Fruit fly (Drosophila melanogaster) whole organism, embryonic: ENCODE results near the gene ebd1.
A peak's percentile ranks its signal among the peaks of the same experiment; 100 is the strongest.

Source experiments
- Abd-B ChIP-seq: fragments of 200-800 bp; sonication (Bioruptor generic); optimal IDR thresholded peaks from 2 replicates; lab custom pipeline; 2018; ENCODE audit warnings: missing biosample characterization, mild to moderate bottlenecking, missing genetic modification characterization, moderate library complexity
- B-H2 ChIP-seq: fragments of 200-800 bp; sonication (Bioruptor generic); optimal IDR thresholded peaks from 2 replicates; lab custom pipeline; 2018; ENCODE audit warnings: missing biosample characterization, mild to moderate bottlenecking, missing genetic modification characterization
- C15 ChIP-seq: fragments of 200-800 bp; sonication (Bioruptor generic); IDR thresholded peaks from 3 replicates; pipeline ENCODE4 v1.3.6; 2022; ENCODE audit warnings: missing biosample characterization, missing genetic modification characterization
- CG10431 ChIP-seq: fragments of 200-800 bp; sonication (Bioruptor generic); optimal IDR thresholded peaks from 3 replicates; lab custom pipeline; 2018; ENCODE audit warnings: missing biosample characterization, mild to moderate bottlenecking, missing genetic modification characterization
- CG11085 ChIP-seq: fragments of 200-800 bp; sonication (Bioruptor generic); IDR thresholded peaks from 2 replicates; pipeline ENCODE4 v1.3.6; 2022; ENCODE audit warnings: missing biosample characterization, missing genetic modification characterization
- CG12236 ChIP-seq: fragments of 200-800 bp; sonication (Bioruptor generic); optimal IDR thresholded peaks from 2 replicates; lab custom pipeline; 2016; ENCODE audit warnings: missing biosample characterization, missing genetic modification characterization
- CG15479 ChIP-seq: fragments of 200-800 bp; sonication (Bioruptor generic); optimal IDR thresholded peaks from 3 replicates; lab custom pipeline; 2019; ENCODE audit warnings: missing biosample characterization, mild to moderate bottlenecking, missing genetic modification characterization, moderate library complexity
- CG15514 ChIP-seq: fragments of 200-800 bp; sonication (Bioruptor generic); optimal IDR thresholded peaks from 3 replicates; lab custom pipeline; 2017; ENCODE audit warnings: missing biosample characterization, missing genetic modification characterization, mild to moderate bottlenecking, moderate library complexity, missing genetic modification reagents
- CG18476 ChIP-seq: fragments of 200-800 bp; sonication (Bioruptor generic); optimal IDR thresholded peaks from 2 replicates; lab custom pipeline; 2016; ENCODE audit warnings: missing biosample characterization, mild to moderate bottlenecking, missing genetic modification characterization
- CG4328 ChIP-seq: fragments of 200-800 bp; sonication (Bioruptor generic); optimal IDR thresholded peaks from 3 replicates; lab custom pipeline; 2017; ENCODE audit warnings: missing biosample characterization, missing genetic modification reagents, missing genetic modification characterization
- CG4730 ChIP-seq: fragments of 200-800 bp; sonication (Bioruptor generic); IDR thresholded peaks from 2 replicates; pipeline ENCODE4 v1.3.6; 2022; ENCODE audit warnings: missing biosample characterization, missing genetic modification characterization
- CG7839 ChIP-seq: fragments of 200-800 bp; sonication (Bioruptor generic); optimal IDR thresholded peaks from 3 replicates; lab custom pipeline; 2018; ENCODE audit warnings: missing biosample characterization, mild to moderate bottlenecking, missing genetic modification characterization, moderate library complexity
- CG9876 ChIP-seq: fragments of 200-800 bp; sonication (Bioruptor generic); optimal IDR thresholded peaks from 2 replicates; lab custom pipeline; 2016; ENCODE audit warnings: missing biosample characterization, missing genetic modification characterization
- D ChIP-seq, 2 experiments: fragments of 200-800 bp in 1 of 2; fragments of >200 bp in 1 of 2; sonication (Bioruptor generic) in 1 of 2; optimal IDR thresholded peaks; 2 replicates in 1 of 2; 3 replicates in 1 of 2; lab custom pipeline; 2017; ENCODE audit warnings: mild to moderate bottlenecking in 1 of 2, missing biosample characterization in 1 of 2, missing genetic modification characterization in 1 of 2, missing genetic modification reagents in 1 of 2
- HLH3B ChIP-seq: fragments of 200-800 bp; sonication (Bioruptor generic); IDR thresholded peaks from 2 replicates; pipeline ENCODE4 v1.3.6; 2022; ENCODE audit warnings: missing biosample characterization, missing genetic modification characterization
- HLH54F ChIP-seq: fragments of 200-800 bp; sonication (Bioruptor generic); optimal IDR thresholded peaks from 3 replicates; lab custom pipeline; 2016; ENCODE audit warnings: missing biosample characterization, missing genetic modification characterization
- Kr ChIP-seq: fragments of 200-800 bp; sonication (Bioruptor generic); optimal IDR thresholded peaks from 2 replicates; lab custom pipeline; 2017; ENCODE audit warnings: missing biosample characterization, mild to moderate bottlenecking, missing genetic modification characterization
- Pdp1 ChIP-seq, 2 experiments: fragments of 200-800 bp; sonication (Bioruptor generic); optimal IDR thresholded peaks; 3 replicates each; lab custom pipeline; 2016; ENCODE audit warnings: missing biosample characterization in 2 of 2, missing genetic modification characterization in 2 of 2, mild to moderate bottlenecking in 1 of 2, moderate library complexity in 1 of 2
- Sox100B ChIP-seq: fragments of 200-800 bp; sonication (Bioruptor generic); optimal IDR thresholded peaks from 3 replicates; lab custom pipeline; 2018; ENCODE audit warnings: missing biosample characterization, mild to moderate bottlenecking, missing genetic modification characterization
- bbx ChIP-seq: fragments of 200-800 bp; sonication (Bioruptor generic); IDR thresholded peaks from 2 replicates; pipeline ENCODE4 v1.3.6; 2022; ENCODE audit warnings: missing biosample characterization, missing genetic modification characterization; ENCODE audit not compliant: partially characterized antibody
- btn ChIP-seq: fragments of 200-800 bp; sonication (Bioruptor generic); optimal IDR thresholded peaks from 2 replicates; lab custom pipeline; 2016; ENCODE audit warnings: missing biosample characterization, missing genetic modification characterization
- cad ChIP-seq: fragments of >200 bp; optimal IDR thresholded peaks from 2 replicates; lab custom pipeline; 2017; ENCODE audit warnings: missing biosample characterization, missing genetic modification characterization
- chinmo ChIP-seq: fragments of 200-800 bp; sonication (Bioruptor generic); IDR thresholded peaks from 4 replicates; pipeline ENCODE4 v1.3.6; 2022; ENCODE audit warnings: missing biosample characterization, missing genetic modification characterization; ENCODE audit not compliant: partially characterized antibody
- crol ChIP-seq: fragments of 200-800 bp; sonication (Bioruptor generic); IDR thresholded peaks from 2 replicates; pipeline ENCODE4 v1.3.6; 2022; ENCODE audit warnings: missing biosample characterization, missing genetic modification characterization
- crp ChIP-seq, 2 experiments: fragments of 200-800 bp; sonication (Bioruptor generic); optimal IDR thresholded peaks; 2 replicates in 1 of 2; 3 replicates in 1 of 2; lab custom pipeline; 2017; ENCODE audit warnings: missing biosample characterization in 2 of 2, missing genetic modification characterization in 2 of 2, mild to moderate bottlenecking in 1 of 2, moderate library complexity in 1 of 2
- fd96Cb ChIP-seq: fragments of 200-800 bp; sonication (Bioruptor generic); optimal IDR thresholded peaks from 2 replicates; lab custom pipeline; 2018; ENCODE audit warnings: missing biosample characterization, mild to moderate bottlenecking, missing genetic modification characterization, moderate library complexity
- gce ChIP-seq: fragments of 200-800 bp; sonication (Bioruptor generic); IDR thresholded peaks from 3 replicates; pipeline ENCODE4 v1.3.6; 2022; ENCODE audit warnings: missing biosample characterization, missing genetic modification characterization
- gcm2 ChIP-seq: fragments of 200-800 bp; sonication (Bioruptor generic); optimal IDR thresholded peaks from 2 replicates; lab custom pipeline; 2016; ENCODE audit warnings: missing biosample characterization, missing genetic modification characterization
- grn ChIP-seq: fragments of 200-800 bp; sonication (Bioruptor generic); optimal IDR thresholded peaks from 3 replicates; lab custom pipeline; 2017; ENCODE audit warnings: missing biosample characterization, missing genetic modification characterization
- kni ChIP-seq: fragments of 200-800 bp; sonication (Bioruptor generic); optimal IDR thresholded peaks from 3 replicates; lab custom pipeline; 2017; ENCODE audit warnings: mild to moderate bottlenecking, missing biosample characterization, missing genetic modification reagents, missing genetic modification characterization
- pan ChIP-seq, 4 experiments: fragments of >200 bp in 3 of 4; fragments of 200-800 bp in 1 of 4; sonication (Bioruptor generic) in 1 of 4; optimal IDR thresholded peaks in 3 of 4; IDR thresholded peaks in 1 of 4; 2 replicates each; pipeline versions ENCODE4 v1.3.6 to Lab custom; 2017 to 2022; ENCODE audit warnings: missing biosample characterization in 2 of 4, missing genetic modification characterization in 2 of 4, mixed read lengths in 1 of 4
- phol ChIP-seq: fragments of 200-800 bp; sonication (Bioruptor generic); optimal IDR thresholded peaks from 3 replicates; lab custom pipeline; 2018; ENCODE audit warnings: missing biosample characterization, mild to moderate bottlenecking, missing genetic modification characterization, moderate library complexity
- pros ChIP-seq: fragments of 200-800 bp; sonication (Bioruptor generic); optimal IDR thresholded peaks from 3 replicates; lab custom pipeline; 2019; ENCODE audit warnings: missing biosample characterization, mild to moderate bottlenecking, missing genetic modification characterization, moderate library complexity
- row ChIP-seq: fragments of 200-800 bp; sonication (Bioruptor generic); IDR thresholded peaks from 3 replicates; pipeline ENCODE4 v1.3.6; 2022; ENCODE audit warnings: missing biosample characterization, missing genetic modification characterization
- run ChIP-seq: fragments of 200-800 bp; sonication (Bioruptor generic); optimal IDR thresholded peaks from 3 replicates; lab custom pipeline; 2018; ENCODE audit warnings: missing biosample characterization, mild to moderate bottlenecking, missing genetic modification characterization
- sim ChIP-seq: fragments of 200-800 bp; sonication (Bioruptor generic); IDR thresholded peaks from 2 replicates; pipeline ENCODE4 v1.3.6; 2022; ENCODE audit warnings: missing biosample characterization, missing genetic modification characterization
- stc ChIP-seq: fragments of 200-800 bp; sonication (Bioruptor generic); IDR thresholded peaks from 2 replicates; pipeline ENCODE4 v1.3.6; 2022; ENCODE audit warnings: missing biosample characterization, missing genetic modification characterization
- tin ChIP-seq: fragments of 200-800 bp; sonication (Bioruptor generic); optimal IDR thresholded peaks from 3 replicates; lab custom pipeline; 2016; ENCODE audit warnings: missing biosample characterization, missing genetic modification characterization
- tll ChIP-seq, 2 experiments: fragments of 200-800 bp in 1 of 2; fragments of >200 bp in 1 of 2; sonication (Bioruptor generic) in 1 of 2; optimal IDR thresholded peaks; 2 replicates each; lab custom pipeline; 2017 to 2019; ENCODE audit warnings: missing biosample characterization in 2 of 2, missing genetic modification characterization in 2 of 2, mild to moderate bottlenecking in 1 of 2, moderate library complexity in 1 of 2
- twi ChIP-seq: fragments of 200-800 bp; optimal IDR thresholded peaks from 2 replicates; lab custom pipeline; 2019; ENCODE audit warnings: missing biosample characterization, mild to moderate bottlenecking, missing genetic modification characterization, moderate library complexity
- unc-4 ChIP-seq: fragments of 200-800 bp; sonication (Bioruptor generic); IDR thresholded peaks from 2 replicates; pipeline ENCODE4 v1.3.6; 2022; ENCODE audit warnings: missing biosample characterization, missing genetic modification characterization; ENCODE audit not compliant: partially characterized antibody
- vfl ChIP-seq: fragments of 200-800 bp; sonication (Bioruptor generic); optimal IDR thresholded peaks from 2 replicates; lab custom pipeline; 2016; ENCODE audit warnings: missing biosample characterization, missing genetic modification characterization
- wor ChIP-seq: fragments of 200-800 bp; sonication (Bioruptor generic); IDR thresholded peaks from 2 replicates; pipeline ENCODE4 v1.3.6; 2022; ENCODE audit warnings: missing biosample characterization, missing genetic modification characterization
- zen ChIP-seq: fragments of 200-800 bp; sonication (Bioruptor generic); optimal IDR thresholded peaks from 3 replicates; lab custom pipeline; 2018; ENCODE audit warnings: missing biosample characterization, mild to moderate bottlenecking, missing genetic modification characterization, moderate library complexity
- zfh1 ChIP-seq: fragments of 200-800 bp; sonication (Bioruptor generic); IDR thresholded peaks from 3 replicates; pipeline ENCODE4 v1.3.6; 2022; ENCODE audit warnings: missing biosample characterization, missing genetic modification characterization

ebd1 gene

dm6 chr3L:726486-727180, 41.3 kb upstream of the ebd1 start:
- peak in 1 of 2 experiments; percentile 44 for TF ChIP-seq pan (optimal IDR thresholded peaks at IDR 0.05; lab: Kevin White, UChicago)
- TF ChIP-seq pan (GFP tag; optimal IDR thresholded peaks at IDR 0.05 in 1 of 2, IDR thresholded peaks at IDR 0.05 in 1 of 2), result no peak
- TF ChIP-seq chinmo (GFP tag; lab: Robert Waterston, UW), result 0 out of 4 replicates have a peak, but pooled peaks have one; percentile 18
- TF ChIP-seq row (GFP tag; lab: Robert Waterston, UW), result peak; percentile 29; the same call in 1 of the 3 replicates
- TF ChIP-seq CG18476 (GFP tag; lab: Kevin White, UChicago), result peak; percentile 98
- peak; percentile 44 for TF ChIP-seq kni (GFP tag; lab: Kevin White, UChicago)
- TF ChIP-seq bbx (GFP tag; lab: Robert Waterston, UW), result 0 out of 2 replicates have a peak, but pooled peaks have one; percentile 25
- TF ChIP-seq twi, result peak; percentile 98
- peak; percentile 90 for TF ChIP-seq D (optimal IDR thresholded peaks at IDR 0.05; lab: Kevin White, UChicago)
- TF ChIP-seq D (GFP tag; optimal IDR thresholded peaks at IDR 0.05; lab: Kevin White, UChicago), result no peak
- TF ChIP-seq CG15479 (GFP tag; lab: Kevin White, UChicago), result peak; percentile 99
- TF ChIP-seq HLH3B, result no peak
- no peak for TF ChIP-seq stc (GFP tag; lab: Robert Waterston, UW)
- TF ChIP-seq pros, result peak; percentile 27
- 0 out of 2 replicates have a peak, but pooled peaks have one; percentile 8 for TF ChIP-seq CG4730 (GFP tag; lab: Robert Waterston, UW)
- TF ChIP-seq grn (GFP tag; lab: Kevin White, UChicago), result peak; percentile 60
- TF ChIP-seq Pdp1 (GFP tag; optimal IDR thresholded peaks at IDR 0.05; lab: Kevin White, UChicago), result no peak
- peak; percentile 4 for TF ChIP-seq vfl (GFP tag; lab: Kevin White, UChicago)
- TF ChIP-seq btn (GFP tag; lab: Kevin White, UChicago), result no peak
- 0 out of 2 replicates have a peak, but pooled peaks have one; percentile 6 for TF ChIP-seq crol (GFP tag; lab: Robert Waterston, UW)
- peak; percentile 88 for TF ChIP-seq zen (tag; lab: Kevin White, UChicago)
- TF ChIP-seq Kr (GFP tag; lab: Kevin White, UChicago), result peak; percentile 26
- TF ChIP-seq tll (GFP tag; optimal IDR thresholded peaks at IDR 0.05; lab: Kevin White, UChicago), result peak in 1 of 2 experiments; percentile 78

dm6 chr3L:725527-726191, 40.3 kb upstream of the ebd1 start:
- TF ChIP-seq CG12236 (GFP tag; lab: Kevin White, UChicago), result peak; percentile 77
- TF ChIP-seq Sox100B (GFP tag; lab: Kevin White, UChicago), result peak; percentile 33
- peak; percentile 1 for TF ChIP-seq CG10431 (GFP tag; lab: Kevin White, UChicago)
- no peak for TF ChIP-seq CG15514 (GFP tag; lab: Kevin White, UChicago)
- peak; percentile 98 for TF ChIP-seq zfh1 (GFP tag; lab: Robert Waterston, UW)
- TF ChIP-seq CG9876, result peak; percentile 42
- no peak for TF ChIP-seq cad (GFP tag; lab: Kevin White, UChicago)
- TF ChIP-seq phol, result peak; percentile 88
- peak; percentile 88 for TF ChIP-seq tin
- TF ChIP-seq CG4328, result no peak
- TF ChIP-seq gcm2 (GFP tag; lab: Kevin White, UChicago), result peak; percentile 20
- peak; percentile 58; the same call in 1 of the 2 replicates for TF ChIP-seq wor (GFP tag; lab: Robert Waterston, UW)
- TF ChIP-seq CG11085 (GFP tag; lab: Robert Waterston, UW), result no peak
- no peak for TF ChIP-seq run (tag; lab: Kevin White, UChicago)
- TF ChIP-seq C15 (GFP tag; lab: Robert Waterston, UW), result no peak
- peak; percentile 86 for TF ChIP-seq fd96Cb (tag; lab: Kevin White, UChicago)
- TF ChIP-seq HLH54F (GFP tag; lab: Kevin White, UChicago), result peak; percentile 45
- peak; percentile 61; the same call in 1 of the 3 replicates for TF ChIP-seq gce (GFP tag; lab: Robert Waterston, UW)
- TF ChIP-seq crp (GFP tag; optimal IDR thresholded peaks at IDR 0.05; lab: Kevin White, UChicago), result peak in 1 of 2 experiments; percentile 11
- TF ChIP-seq CG7839 (tag; lab: Kevin White, UChicago), result peak; percentile 78
- no peak for TF ChIP-seq B-H2 (GFP tag; lab: Kevin White, UChicago)
- peak; percentile 66 for TF ChIP-seq Abd-B (GFP tag; lab: Kevin White, UChicago)
- no peak for TF ChIP-seq unc-4 (GFP tag; lab: Robert Waterston, UW)
- TF ChIP-seq sim (GFP tag; lab: Robert Waterston, UW), result peak; percentile 89
